Comparison of ENCODE assay signal across 3 fruit fly cellular contexts in the genomic region with DNA sequence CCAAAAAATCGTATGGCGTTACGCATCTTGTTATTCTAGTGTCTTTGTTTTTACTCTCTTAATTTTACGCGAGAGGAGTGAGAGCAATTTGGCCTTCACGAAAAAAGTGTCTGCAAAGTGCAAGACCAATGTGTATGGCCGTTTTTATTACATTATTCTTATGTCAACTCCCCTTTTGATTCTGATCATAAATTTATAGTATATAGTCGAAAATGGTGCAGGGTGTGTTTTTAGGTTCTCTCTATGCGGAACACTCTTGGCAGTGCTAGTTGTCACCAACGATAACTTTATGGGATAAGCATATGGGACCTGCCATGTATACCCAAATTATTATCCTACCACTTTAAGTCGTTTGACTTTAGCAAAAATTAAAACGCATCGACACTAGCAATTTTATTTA.
TF ChIP-seq lines count a peak whose summit lies in the region.

No protein-coding gene starts in this region.

- no peak for TF ChIP-seq CTCF in whole organism, embryonic (GFP tag; optimal IDR thresholded peaks at IDR 0.05; lab: Kevin White, UChicago)

TF ChIP-seq in whole organism, adult, 20 proteins besides CTCF, POLR2A, EP300 and RAD21:
- TF ChIP-seq cnc (optimal IDR thresholded peaks at IDR 0.05; lab: Kevin White, UChicago) (no peak), kay (GFP tag; lab: Kevin White, UChicago; ENCODE audit: borderline replicate concordance) (peak; percentile 50), bab1 (GFP tag; optimal IDR thresholded peaks at IDR 0.05; lab: Kevin White, UChicago) (no peak), cic (GFP tag; optimal IDR thresholded peaks at IDR 0.05; lab: Kevin White, UChicago) (no peak), CG7045 (GFP tag; optimal IDR thresholded peaks at IDR 0.05; lab: Kevin White, UChicago) (no peak), CG7101 (tag; optimal IDR thresholded peaks at IDR 0.05; lab: Kevin White, UChicago) (no peak), ovo (GFP tag; optimal IDR thresholded peaks at IDR 0.05; lab: Kevin White, UChicago) (no peak)

TF ChIP-seq in whole organism, embryonic, 481 proteins besides CTCF, POLR2A, EP300 and RAD21:
- no peak for TF ChIP-seq pros (GFP tag; optimal IDR thresholded peaks at IDR 0.05; lab: Kevin White, UChicago)
- TF ChIP-seq CG11723 (GFP tag; optimal IDR thresholded peaks at IDR 0.05; lab: Kevin White, UChicago) = peak; percentile 10
- TF ChIP-seq CG2199 (GFP tag; IDR thresholded peaks at IDR 0.05; lab: Robert Waterston, UW) = peak; percentile 79; the same call in 2 of the 3 replicates
- TF ChIP-seq Trl (optimal IDR thresholded peaks at IDR 0.05; lab: Kevin White, UChicago) = peak; percentile 28 to 37
- no peak for TF ChIP-seq Trl (GFP tag; optimal IDR thresholded peaks at IDR 0.05; lab: Kevin White, UChicago)
TF ChIP-seq in whole organism, embryonic: peak in this region for 3.

TF ChIP-seq in whole organism, prepupa, 60 proteins besides CTCF, POLR2A, EP300 and RAD21:
- no peak for TF ChIP-seq CG6163 (GFP tag; IDR thresholded peaks at IDR 0.05; lab: Robert Waterston, UW)
- TF ChIP-seq Ets96B (tag; optimal IDR thresholded peaks at IDR 0.05; lab: Kevin White, UChicago) = no peak
- TF ChIP-seq Eip78C (GFP tag; lab: Kevin White, UChicago) = peak; percentile 15
- TF ChIP-seq Eip75B (GFP tag; optimal IDR thresholded peaks at IDR 0.05; lab: Kevin White, UChicago) = no peak
- TF ChIP-seq CG10631 (GFP tag; optimal IDR thresholded peaks at IDR 0.05; lab: Kevin White, UChicago) = no peak
TF ChIP-seq in whole organism, prepupa: peak in this region for 1.
